Worm (Caenorhabditis elegans): ENCODE measurements around the gene T28A8.8.

- TF ChIP-seq ceh-24 (tag; optimal IDR thresholded peaks at IDR 0.05) (no peak), ama-1 (optimal IDR thresholded peaks at IDR 0.05) (no peak), tbx-2 (tag; optimal IDR thresholded peaks at IDR 0.05) (no peak), fax-1 (tag; optimal IDR thresholded peaks at IDR 0.05) (no peak), pros-1 (tag; optimal IDR thresholded peaks at IDR 0.05) (no peak), ceh-2 (tag; optimal IDR thresholded peaks at IDR 0.05) (no peak), ceh-18 (tag; optimal IDR thresholded peaks at IDR 0.05) (no peak), ceh-6 (GFP tag; optimal IDR thresholded peaks at IDR 0.05) (no peak), dmd-4 (tag; optimal IDR thresholded peaks at IDR 0.05; ENCODE audit: borderline replicate concordance) (no peak), nhr-11 (tag; optimal IDR thresholded peaks at IDR 0.05) (no peak)
Measured at ce11 chrIII:13503379-13503778, 766 bp downstream of the T28A8.8 start, which contains the start of gene T28A8.4.

Data from whole organism, late embryonic.